Worm (Caenorhabditis elegans): ENCODE results near the gene F23H12.3.

Gene F23H12.3

DNA sequence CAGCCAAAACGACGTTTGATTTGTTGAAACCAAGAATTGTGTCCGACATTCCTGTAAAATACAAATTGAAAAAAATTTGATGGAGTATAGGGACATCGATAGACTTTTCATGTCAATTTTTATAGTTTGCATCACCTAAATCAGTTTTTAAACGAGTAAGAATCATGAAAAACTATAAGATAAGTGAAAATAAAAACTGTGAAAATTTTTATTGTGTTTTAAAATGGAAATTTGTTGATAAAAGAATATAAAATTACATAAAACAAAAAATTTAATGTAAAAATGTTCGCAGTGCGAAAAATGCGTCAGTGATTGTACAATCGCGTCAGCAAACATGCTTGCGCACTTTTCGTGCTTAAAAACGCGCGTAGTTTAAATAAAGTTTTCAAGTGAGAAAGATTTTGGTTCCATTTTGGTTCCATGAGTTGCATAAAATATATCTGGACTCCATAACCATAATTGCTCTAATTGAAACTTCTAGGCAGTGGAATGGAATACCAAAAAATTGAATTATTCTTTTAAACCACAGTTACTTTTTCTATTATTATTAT is 1.5 kb upstream of the F23H12.3 start, which contains the start of gene tomm-20 (continued):
- TF ChIP-seq cebp-1 (GFP tag; IDR thresholded peaks at IDR 0.05) (no peak), cebp-1 (tag; optimal IDR thresholded peaks at IDR 0.05) (peak; percentile 85), F57C9.4 (tag; optimal IDR thresholded peaks at IDR 0.05) (no peak), snpc-3.4 (tag; optimal IDR thresholded peaks at IDR 0.05) (peak; percentile 80), pha-4 (tag; optimal IDR thresholded peaks at IDR 0.05) (peak; percentile 37), F22D6.2 (tag; optimal IDR thresholded peaks at IDR 0.05) (peak; percentile 65), lin-35 (GFP tag; optimal IDR thresholded peaks at IDR 0.05) (peak; percentile 86 to 98 (median 92)), ztf-18 (tag; optimal IDR thresholded peaks at IDR 0.05) (peak; percentile 99), lin-40 (tag; optimal IDR thresholded peaks at IDR 0.05) (peak; percentile 93), ceh-91 (GFP tag; IDR thresholded peaks at IDR 0.05) (peak; percentile 10; the same call in 1 of the 2 replicates), sdz-38 (tag; optimal IDR thresholded peaks at IDR 0.05) (no peak), gei-17 (GFP tag; optimal IDR thresholded peaks at IDR 0.05) (peak; percentile 20), atf-7 (tag; optimal IDR thresholded peaks at IDR 0.05) (peak; percentile 18), lsl-1 (GFP tag; optimal IDR thresholded peaks at IDR 0.05) (peak; percentile 75), lsy-27 (tag; optimal IDR thresholded peaks at IDR 0.05; ENCODE audit: borderline replicate concordance, insufficient read depth) (no peak), F52B5.7 (tag; optimal IDR thresholded peaks at IDR 0.05) (no peak), rpc-1 (optimal IDR thresholded peaks at IDR 0.05) (no peak), rpc-1 (tag; optimal IDR thresholded peaks at IDR 0.05) (no peak), K11D2.4 (GFP tag; IDR thresholded peaks at IDR 0.05) (peak; percentile 90), F23B12.7 (tag; optimal IDR thresholded peaks at IDR 0.05; ENCODE audit: insufficient read depth) (peak; percentile 83), aptf-2 (GFP tag; conservative IDR thresholded peaks at IDR 0.05) (no peak), rec-8 (tag; optimal IDR thresholded peaks at IDR 0.05) (no peak), let-526 (GFP tag; IDR thresholded peaks at IDR 0.05) (no peak), akir-1 (GFP tag; optimal IDR thresholded peaks at IDR 0.05) (no peak), hmg-20 (GFP tag; IDR thresholded peaks at IDR 0.05) (peak; percentile 77; the same call in 1 of the 2 replicates), fkh-3 (tag; optimal IDR thresholded peaks at IDR 0.05) (no peak), mcd-1 (GFP tag; IDR thresholded peaks at IDR 0.05) (peak; percentile 90), B0336.3 (GFP tag; IDR thresholded peaks at IDR 0.05) (peak; percentile 78), Y53G8AR.9 (GFP tag; conservative IDR thresholded peaks at IDR 0.05) (peak; percentile 94), efl-1 (GFP tag; optimal IDR thresholded peaks at IDR 0.05) (peak; percentile 91), T26A5.8 (tag; optimal IDR thresholded peaks at IDR 0.05) (no peak)

DNA sequence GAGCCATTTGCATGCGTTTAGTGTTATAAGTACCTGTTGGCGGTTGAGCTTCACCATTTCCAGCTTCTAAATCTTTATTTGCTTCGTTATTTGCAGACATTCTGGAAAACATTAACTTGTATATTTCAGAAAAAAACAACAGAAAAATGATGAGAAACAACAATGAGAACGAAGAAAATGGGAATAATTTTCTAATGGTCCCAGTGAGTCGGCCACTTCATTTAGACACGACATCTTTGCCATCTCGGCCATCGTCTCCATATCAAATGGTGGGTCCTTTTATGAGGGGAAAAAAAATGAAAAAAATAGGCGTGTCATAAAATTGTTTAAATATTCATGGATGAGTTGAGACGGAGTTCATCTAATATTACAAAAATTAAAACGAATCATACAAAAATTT is 863 bp downstream of the F23H12.3 start, which contains the start of gene snb-2:
Gene snb-2 (minus strand): TSS at position 101 of the 400 bp plus-strand sequence.
- TF ChIP-seq sdz-38 (tag; optimal IDR thresholded peaks at IDR 0.05) (no peak), tlf-1 (GFP tag; optimal IDR thresholded peaks at IDR 0.05) (no peak), nfyb-1 (GFP tag; IDR thresholded peaks at IDR 0.05) (no peak), pha-4 (tag; optimal IDR thresholded peaks at IDR 0.05) (no peak), B0261.1 (tag; optimal IDR thresholded peaks at IDR 0.05) (no peak), Y56A3A.18 (GFP tag; IDR thresholded peaks at IDR 0.05) (no peak), lir-1 (GFP tag; conservative IDR thresholded peaks at IDR 0.05) (no peak), ceh-40 (GFP tag; IDR thresholded peaks at IDR 0.05) (no peak), let-526 (GFP tag; IDR thresholded peaks at IDR 0.05) (no peak), chd-7 (tag; optimal IDR thresholded peaks at IDR 0.05) (no peak), F23B12.7 (tag; optimal IDR thresholded peaks at IDR 0.05; ENCODE audit: insufficient read depth) (no peak), atf-7 (tag; optimal IDR thresholded peaks at IDR 0.05) (no peak), athp-1 (tag; optimal IDR thresholded peaks at IDR 0.05) (no peak), ztf-6 (GFP tag; IDR thresholded peaks at IDR 0.05) (no peak), ztf-3 (GFP tag; optimal IDR thresholded peaks at IDR 0.05) (no peak), hrde-1 (tag; optimal IDR thresholded peaks at IDR 0.05; ENCODE audit: borderline replicate concordance) (no peak), ets-4 (GFP tag; optimal IDR thresholded peaks at IDR 0.05) (no peak)
